Worm (Caenorhabditis elegans) whole organism, young adult: ENCODE data around the gene C02F5.13.

ENCODE experiments used
- B0019.2 ChIP-seq: fragments of 200-800 bp; sonication (Bioruptor generic); conservative IDR thresholded peaks from 2 replicates; pipeline ENCODE4 v1.3.6; 2022; ENCODE audit warnings: missing genetic modification reagents, missing genetic modification characterization, missing compliant biosample characterization
- B0035.1 ChIP-seq: sonication (generic microtip); optimal IDR thresholded peaks from 2 replicates; lab custom pipeline; 2016; ENCODE audit warnings: missing genetic modification characterization, mild to moderate bottlenecking, missing compliant biosample characterization, missing genotype, missing genetic modification reagents
- C17E4.6 ChIP-seq: fragments of 200-800 bp; sonication (Bioruptor generic); IDR thresholded peaks from 2 replicates; pipeline ENCODE4 v1.3.6; 2022; ENCODE audit warnings: missing genetic modification reagents, missing genetic modification characterization, missing compliant biosample characterization
- D2030.7 ChIP-seq: fragments of 200-800 bp; sonication (Bioruptor generic); IDR thresholded peaks from 2 replicates; pipeline ENCODE4 v1.3.6; 2022; ENCODE audit warnings: missing genetic modification reagents, missing genetic modification characterization, missing compliant biosample characterization
- F10E7.11 ChIP-seq: sonication (generic microtip); optimal IDR thresholded peaks from 2 replicates; lab custom pipeline; 2017; ENCODE audit warnings: mild to moderate bottlenecking, missing genetic modification characterization, moderate library complexity, missing compliant biosample characterization
- F33H1.4 ChIP-seq: fragments of 200-800 bp; sonication (Bioruptor generic); IDR thresholded peaks from 2 replicates; pipeline ENCODE4 v1.3.6; 2022; ENCODE audit warnings: missing genetic modification reagents, missing genetic modification characterization, missing compliant biosample characterization
- F57C9.4 ChIP-seq: sonication (generic microtip); optimal IDR thresholded peaks from 2 replicates; lab custom pipeline; 2017; ENCODE audit warnings: mild to moderate bottlenecking, missing genetic modification characterization, missing compliant biosample characterization
- T07F8.4 ChIP-seq: sonication (generic microtip); optimal IDR thresholded peaks from 2 replicates; lab custom pipeline; 2016; ENCODE audit warnings: mild to moderate bottlenecking, missing genetic modification characterization, moderate library complexity, missing compliant biosample characterization
- Y53G8AR.9 ChIP-seq: fragments of 200-800 bp; sonication (Bioruptor generic); conservative IDR thresholded peaks from 2 replicates; pipeline ENCODE4 v1.3.6; 2022; ENCODE audit warnings: missing genetic modification reagents, missing genetic modification characterization, missing compliant biosample characterization
- ama-1 ChIP-seq, 3 experiments: fragments of 150-350 bp in 1 of 3; sonication (generic microtip) in 2 of 3; optimal IDR thresholded peaks; 2 replicates each; lab custom pipeline; 2014 to 2018; ENCODE audit warnings: missing biosample characterization in 2 of 3, missing genetic modification characterization in 2 of 3, missing genetic modification reagents in 2 of 3
- bed-1 ChIP-seq: fragments of 200-800 bp; sonication (Bioruptor generic); IDR thresholded peaks from 2 replicates; pipeline ENCODE4 v1.3.6; 2022; ENCODE audit warnings: missing genetic modification reagents, missing genetic modification characterization, missing compliant biosample characterization
- cebp-2 ChIP-seq: fragments of 200-800 bp; sonication (Bioruptor generic); IDR thresholded peaks from 2 replicates; pipeline ENCODE4 v1.3.6; 2022; ENCODE audit warnings: missing genetic modification characterization, missing compliant biosample characterization
- ceh-100 ChIP-seq: fragments of 200-800 bp; sonication (Bioruptor generic); IDR thresholded peaks from 2 replicates; pipeline ENCODE4 v1.3.6; 2022; ENCODE audit warnings: missing genetic modification reagents, missing genetic modification characterization, missing compliant biosample characterization
- ceh-27 ChIP-seq: fragments of 200-800 bp; sonication (Bioruptor generic); optimal IDR thresholded peaks from 2 replicates; lab custom pipeline; 2018; ENCODE audit warnings: mild to moderate bottlenecking, missing genetic modification characterization, moderate library complexity, missing compliant biosample characterization
- ceh-40 ChIP-seq: fragments of 200-800 bp; sonication (Bioruptor generic); IDR thresholded peaks from 2 replicates; pipeline ENCODE4 v1.3.6; 2022; ENCODE audit warnings: missing genetic modification characterization, missing compliant biosample characterization
- dpff-1 ChIP-seq: sonication (generic microtip); optimal IDR thresholded peaks from 2 replicates; lab custom pipeline; 2017; ENCODE audit warnings: mild to moderate bottlenecking, missing genetic modification characterization, missing compliant biosample characterization
- ets-4 ChIP-seq: fragments of 200-800 bp; sonication (Bioruptor generic); optimal IDR thresholded peaks from 2 replicates; lab custom pipeline; 2018; ENCODE audit warnings: mild to moderate bottlenecking, missing genetic modification characterization, missing compliant biosample characterization
- fkh-3 ChIP-seq: sonication (generic microtip); optimal IDR thresholded peaks from 2 replicates; lab custom pipeline; 2016; ENCODE audit warnings: mild to moderate bottlenecking, missing genetic modification characterization, missing compliant biosample characterization
- gei-17 ChIP-seq: fragments of 200-800 bp; sonication (Bioruptor generic); optimal IDR thresholded peaks from 2 replicates; lab custom pipeline; 2018; ENCODE audit warnings: mild to moderate bottlenecking, missing genetic modification characterization, missing compliant biosample characterization
- hlh-26 ChIP-seq: fragments of 200-800 bp; sonication (Bioruptor generic); conservative IDR thresholded peaks from 2 replicates; pipeline ENCODE4 v1.3.6; 2022; ENCODE audit warnings: missing genetic modification reagents, missing genetic modification characterization, missing compliant biosample characterization
- lin-26 ChIP-seq: fragments of 200-800 bp; sonication (Bioruptor generic); IDR thresholded peaks from 2 replicates; pipeline ENCODE4 v1.3.6; 2022; ENCODE audit warnings: missing genetic modification reagents, missing genetic modification characterization, missing compliant biosample characterization
- lin-35 ChIP-seq, 3 experiments: fragments of 150-350 bp in 2 of 3; sonication (generic microtip) in 1 of 3; optimal IDR thresholded peaks; 2 replicates each; lab custom pipeline; 2014 to 2018; ENCODE audit warnings: missing biosample characterization in 3 of 3, missing genetic modification characterization in 3 of 3, missing genetic modification reagents in 3 of 3
- lin-54 ChIP-seq: fragments of 200-800 bp; sonication (Bioruptor generic); optimal IDR thresholded peaks from 2 replicates; lab custom pipeline; 2018; ENCODE audit warnings: mild to moderate bottlenecking, missing genetic modification characterization, missing compliant biosample characterization
- lir-1 ChIP-seq: fragments of 200-800 bp; sonication (Bioruptor generic); conservative IDR thresholded peaks from 2 replicates; pipeline ENCODE4 v1.3.6; 2022; ENCODE audit warnings: missing genetic modification reagents, missing genetic modification characterization, missing compliant biosample characterization
- lsy-27 ChIP-seq: sonication (generic microtip); optimal IDR thresholded peaks from 2 replicates; lab custom pipeline; 2017; ENCODE audit warnings: missing genetic modification characterization, mild to moderate bottlenecking, missing compliant biosample characterization, antibody characterized with exemption, missing genotype, borderline replicate concordance; ENCODE audit not compliant: insufficient read depth
- madf-8 ChIP-seq: fragments of 200-800 bp; sonication (Bioruptor generic); conservative IDR thresholded peaks from 2 replicates; pipeline ENCODE4 v1.3.6; 2022; ENCODE audit warnings: missing genetic modification reagents, missing genetic modification characterization, missing compliant biosample characterization
- mcd-1 ChIP-seq: fragments of 200-800 bp; sonication (Bioruptor generic); IDR thresholded peaks from 2 replicates; pipeline ENCODE4 v1.3.6; 2022; ENCODE audit warnings: missing genetic modification reagents, missing genetic modification characterization, missing compliant biosample characterization
- mel-28 ChIP-seq: sonication (generic microtip); optimal IDR thresholded peaks from 2 replicates; lab custom pipeline; 2016; ENCODE audit warnings: borderline replicate concordance, mild to moderate bottlenecking, missing genetic modification characterization, missing compliant biosample characterization
- mes-4 ChIP-seq: sonication (generic microtip); optimal IDR thresholded peaks from 2 replicates; lab custom pipeline; 2016; ENCODE audit warnings: missing genotype, missing genetic modification characterization, missing compliant biosample characterization
- mxl-1 ChIP-seq: sonication (generic microtip); optimal IDR thresholded peaks from 2 replicates; lab custom pipeline; 2016; ENCODE audit warnings: missing genetic modification characterization, missing compliant biosample characterization
- nfya-1 ChIP-seq: sonication (generic microtip); optimal IDR thresholded peaks from 2 replicates; lab custom pipeline; 2017; ENCODE audit warnings: antibody characterized with exemption, missing compliant biosample characterization, missing genetic modification characterization, borderline replicate concordance; ENCODE audit not compliant: insufficient read depth
- nhr-179 ChIP-seq: sonication (generic microtip); optimal IDR thresholded peaks from 2 replicates; lab custom pipeline; 2016; ENCODE audit warnings: mild to moderate bottlenecking, missing genetic modification characterization, missing compliant biosample characterization
- pha-4 ChIP-seq: fragments of 150-350 bp; sonication (generic microtip); optimal IDR thresholded peaks from 2 replicates; lab custom pipeline; 2014; ENCODE audit warnings: missing biosample characterization, missing genetic modification reagents, missing genetic modification characterization
- rcor-1 ChIP-seq: fragments of 200-800 bp; sonication (Bioruptor generic); IDR thresholded peaks from 2 replicates; pipeline ENCODE4 v1.3.6; 2022; ENCODE audit warnings: missing genetic modification reagents, missing genetic modification characterization, missing compliant biosample characterization
- rpc-1 ChIP-seq, 2 experiments: fragments of 150-350 bp in 1 of 2; sonication (generic microtip) in 1 of 2; optimal IDR thresholded peaks; 2 replicates each; lab custom pipeline; 2014 to 2018; ENCODE audit warnings: missing biosample characterization in 1 of 2, missing genetic modification characterization in 1 of 2, missing genetic modification reagents in 1 of 2, missing genotype in 1 of 2
- sdz-38 ChIP-seq: sonication (generic microtip); optimal IDR thresholded peaks from 2 replicates; lab custom pipeline; 2016; ENCODE audit warnings: missing genotype, missing genetic modification characterization, missing compliant biosample characterization
- somi-1 ChIP-seq: fragments of 200-800 bp; sonication (Bioruptor generic); optimal IDR thresholded peaks from 2 replicates; lab custom pipeline; 2018; ENCODE audit warnings: mild to moderate bottlenecking, missing genetic modification characterization, missing compliant biosample characterization
- sptf-2 ChIP-seq: fragments of 200-800 bp; sonication (Bioruptor generic); optimal IDR thresholded peaks from 2 replicates; lab custom pipeline; 2018; ENCODE audit warnings: mild to moderate bottlenecking, missing genetic modification characterization, missing compliant biosample characterization
- tbp1 ChIP-seq: fragments of 200-800 bp; sonication (Bioruptor generic); optimal IDR thresholded peaks from 2 replicates; lab custom pipeline; 2018; ENCODE audit warnings: mild to moderate bottlenecking, missing genetic modification characterization, missing compliant biosample characterization
- ztf-18 ChIP-seq: sonication (generic microtip); optimal IDR thresholded peaks from 2 replicates; lab custom pipeline; 2016; ENCODE audit warnings: missing genotype, mild to moderate bottlenecking, missing genetic modification characterization, missing compliant biosample characterization
- ztf-22 ChIP-seq: fragments of 200-800 bp; sonication (Bioruptor generic); optimal IDR thresholded peaks from 2 replicates; lab custom pipeline; 2018; ENCODE audit warnings: mild to moderate bottlenecking, missing genetic modification characterization, moderate library complexity, missing compliant biosample characterization
- ztf-25 ChIP-seq: fragments of 200-800 bp; sonication (Bioruptor generic); IDR thresholded peaks from 2 replicates; pipeline ENCODE4 v1.3.6; 2022; ENCODE audit warnings: missing genetic modification reagents, missing genetic modification characterization, missing compliant biosample characterization
- ztf-6 ChIP-seq: fragments of 200-800 bp; sonication (Bioruptor generic); IDR thresholded peaks from 2 replicates; pipeline ENCODE4 v1.3.6; 2022; ENCODE audit warnings: missing genetic modification reagents, missing genetic modification characterization, missing compliant biosample characterization

C02F5.13 gene

DNA sequence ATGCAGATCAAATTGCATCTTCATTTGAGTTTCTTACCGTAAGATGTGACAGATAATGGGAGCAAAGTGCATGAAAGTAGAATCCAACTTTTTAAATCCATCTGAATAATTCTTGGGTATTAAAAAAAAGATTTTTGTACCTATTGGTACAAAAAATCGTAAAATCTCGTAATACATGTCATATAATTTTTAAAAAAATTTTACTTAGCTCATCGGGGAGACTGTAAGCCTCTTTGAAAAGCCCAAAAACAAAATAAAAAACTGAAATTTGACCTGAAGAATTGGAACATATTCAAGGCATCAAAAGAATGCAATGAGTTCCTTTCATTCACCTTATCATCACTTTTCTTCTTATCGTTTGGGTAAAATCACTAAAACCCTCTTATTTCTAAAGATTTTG lies 28.7 kb downstream of the C02F5.13 start, which contains the start of gene clec-160:
clec-160 (minus strand) TSS at position 101 of the 400 bp plus-strand sequence.
- no peak for TF ChIP-seq rpc-1 (optimal IDR thresholded peaks at IDR 0.05; lab: Kevin White, UChicago)
- no peak for TF ChIP-seq rpc-1 (tag; optimal IDR thresholded peaks at IDR 0.05; lab: Kevin White, UChicago)
- TF ChIP-seq lin-26: no peak
- no peak for TF ChIP-seq F33H1.4 (GFP tag; lab: Robert Waterston, UW)
- TF ChIP-seq ceh-100: no peak
- no peak for TF ChIP-seq ztf-18
- TF ChIP-seq F57C9.4 (tag; lab: Kevin White, UChicago): no peak
- TF ChIP-seq rcor-1 (GFP tag; lab: Robert Waterston, UW): no peak
- TF ChIP-seq cebp-2 (GFP tag; lab: Robert Waterston, UW): no peak
- TF ChIP-seq ets-4 (GFP tag; lab: Kevin White, UChicago): no peak
- no peak for TF ChIP-seq sptf-2 (GFP tag; lab: Kevin White, UChicago)
- no peak for TF ChIP-seq hlh-26
- TF ChIP-seq lsy-27 (tag; lab: Kevin White, UChicago): no peak
- TF ChIP-seq ceh-40: no peak
- TF ChIP-seq mcd-1: no peak
- no peak for TF ChIP-seq nfya-1 (tag; lab: Kevin White, UChicago)
- no peak for TF ChIP-seq ceh-27 (GFP tag; lab: Kevin White, UChicago)

DNA sequence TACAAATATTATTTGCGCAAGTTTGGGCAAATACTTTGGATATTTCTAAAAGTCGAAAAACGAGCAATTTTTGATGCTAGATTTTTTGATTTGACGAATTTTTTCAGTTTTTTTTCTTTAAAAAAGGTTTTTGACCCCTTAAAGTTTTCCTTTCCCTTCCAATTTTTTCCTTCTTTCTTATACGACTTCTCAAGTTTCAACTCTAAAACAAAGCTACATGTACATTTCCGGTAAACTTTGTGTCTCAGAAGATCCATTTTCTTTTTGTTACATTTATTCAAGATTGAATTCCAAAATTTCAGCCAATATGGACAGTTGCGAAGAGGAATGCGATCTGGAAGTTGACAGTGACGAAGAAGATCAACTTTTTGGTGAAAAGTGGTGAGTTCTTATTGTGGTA lies 31.6 kb downstream of the C02F5.13 start, which contains the start of gene mig-10:
mig-10 (plus strand) TSS at position 301 of the 400 bp plus-strand sequence.
- TF ChIP-seq tbp1 (GFP tag; lab: Kevin White, UChicago): no peak
- no peak for TF ChIP-seq ztf-25
- TF ChIP-seq gei-17 (GFP tag; lab: Kevin White, UChicago): no peak

DNA sequence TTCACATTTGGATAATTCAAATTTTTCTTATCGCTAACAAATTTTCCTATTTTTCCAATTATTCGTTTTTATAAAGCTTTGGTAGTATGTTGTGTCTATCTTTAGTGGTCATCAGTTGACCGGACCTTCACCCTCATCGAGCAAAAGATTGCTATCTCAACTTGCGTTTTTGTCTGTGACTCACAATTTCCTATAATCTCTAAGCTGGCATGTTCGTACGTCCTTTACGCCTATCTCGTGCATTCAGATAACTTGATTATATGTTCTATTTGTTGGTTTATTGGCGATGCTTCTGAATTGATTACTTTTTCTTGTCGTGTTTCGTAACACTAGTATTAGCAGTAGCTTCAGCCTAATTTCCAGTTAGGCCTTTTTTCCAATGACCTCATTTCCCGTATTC lies 32.4 kb downstream of the C02F5.13 start:
- TF ChIP-seq mxl-1 (no peak), F10E7.11 (tag; lab: Kevin White, UChicago) (no peak), Y53G8AR.9 (GFP tag; lab: Robert Waterston, UW) (no peak), lir-1 (GFP tag; lab: Robert Waterston, UW) (no peak), sdz-38 (tag; lab: Kevin White, UChicago) (no peak), nhr-179 (tag; lab: Kevin White, UChicago) (no peak), mes-4 (no peak), madf-8 (no peak), C17E4.6 (GFP tag; lab: Robert Waterston, UW) (no peak), mel-28 (tag; lab: Kevin White, UChicago) (no peak), somi-1 (no peak), ztf-22 (no peak), dpff-1 (tag; lab: Kevin White, UChicago) (no peak), mcd-1 (no peak), ztf-6 (GFP tag; lab: Robert Waterston, UW) (no peak), bed-1 (GFP tag; lab: Robert Waterston, UW) (no peak), pha-4 (tag; lab: Kevin White, UChicago) (no peak), D2030.7 (no peak)

DNA sequence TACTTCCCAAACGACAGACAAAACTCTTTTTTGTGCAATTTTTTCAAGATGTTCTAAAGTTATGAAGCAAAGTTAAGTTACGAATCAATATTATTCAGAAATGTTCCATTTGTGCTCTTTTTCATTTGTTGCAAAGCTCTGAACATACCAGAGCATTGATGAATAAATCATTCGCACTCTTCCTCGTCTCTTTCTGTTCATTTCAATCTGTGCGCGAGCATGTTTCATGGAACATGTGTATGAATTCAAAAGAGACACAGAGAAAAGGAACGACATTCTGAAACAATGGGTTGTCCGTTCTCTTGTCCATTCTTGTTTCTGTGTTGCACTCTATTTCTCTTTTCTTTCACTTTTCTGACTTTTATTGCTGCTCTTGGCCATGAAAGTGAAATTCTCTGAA lies 33.2 kb downstream of the C02F5.13 start:
- no peak for TF ChIP-seq ama-1 (optimal IDR thresholded peaks at IDR 0.05; lab: Kevin White, UChicago)
- TF ChIP-seq ama-1 (GFP tag; optimal IDR thresholded peaks at IDR 0.05; lab: Kevin White, UChicago): no peak
- no peak for TF ChIP-seq pha-4 (tag; lab: Kevin White, UChicago)
- no peak for TF ChIP-seq lin-54
- TF ChIP-seq C17E4.6 (GFP tag; lab: Robert Waterston, UW): no peak
- no peak for TF ChIP-seq lin-35 (GFP tag; optimal IDR thresholded peaks at IDR 0.05; lab: Kevin White, UChicago)
- TF ChIP-seq B0019.2 (GFP tag; lab: Robert Waterston, UW): no peak
- no peak for TF ChIP-seq T07F8.4 (tag; lab: Kevin White, UChicago)
- TF ChIP-seq fkh-3 (tag; lab: Kevin White, UChicago): no peak
- no peak for TF ChIP-seq B0035.1 (tag; lab: Kevin White, UChicago)
